Worm (Caenorhabditis elegans) whole organism, L4/young adult: Measurements from ENCODE around the gene F38A1.6.

Experiments
- W03F9.2 ChIP-seq: fragments of 150-350 bp; optimal IDR thresholded peaks from 2 replicates; lab custom pipeline; 2014; ENCODE audit warnings: missing biosample characterization, missing genetic modification characterization
- dao-5 ChIP-seq: sonication (generic microtip); optimal IDR thresholded peaks from 2 replicates; lab custom pipeline; 2016; ENCODE audit warnings: missing genotype, missing genetic modification characterization, moderate library complexity, missing compliant biosample characterization

ce11 chrIV:1261024-1261423, 9.4 kb downstream of the F38A1.6 start, which contains the start of gene clec-169:
- TF ChIP-seq W03F9.2 (tag; lab: Kevin White, UChicago) (no peak), dao-5 (tag; lab: Kevin White, UChicago) (no peak)
